Worm (Caenorhabditis elegans) whole organism, late embryonic: ENCODE results near the gene C09G9.1.

Experiments used
- ceh-48 ChIP-seq: sonication (generic microtip); optimal IDR thresholded peaks from 2 replicates; lab custom pipeline; 2016; ENCODE audit warnings: missing genetic modification characterization, inconsistent platforms, missing compliant biosample characterization
- ceh-9 ChIP-seq: sonication (generic microtip); optimal IDR thresholded peaks from 2 replicates; lab custom pipeline; 2016; ENCODE audit warnings: mild to moderate bottlenecking, missing genetic modification characterization, inconsistent platforms, missing compliant biosample characterization
- elt-2 ChIP-seq: sonication (generic microtip); optimal IDR thresholded peaks from 2 replicates; lab custom pipeline; 2016; ENCODE audit warnings: missing genetic modification reagents, missing genetic modification characterization, missing compliant biosample characterization
- ets-4 ChIP-seq: sonication (generic microtip); optimal IDR thresholded peaks from 2 replicates; lab custom pipeline; 2016; ENCODE audit warnings: missing genetic modification characterization, missing compliant biosample characterization
- fkh-6 ChIP-seq: sonication (generic microtip); optimal IDR thresholded peaks from 2 replicates; lab custom pipeline; 2016; ENCODE audit warnings: missing genetic modification characterization, missing compliant biosample characterization
- lin-11 ChIP-seq: fragments of 200-800 bp; sonication (Bioruptor generic); optimal IDR thresholded peaks from 2 replicates; lab custom pipeline; 2018; ENCODE audit warnings: mild to moderate bottlenecking, missing genetic modification characterization, missing compliant biosample characterization
- nhr-11 ChIP-seq: fragments of 150-350 bp; optimal IDR thresholded peaks from 2 replicates; lab custom pipeline; 2014; ENCODE audit warnings: missing biosample characterization, missing genetic modification characterization
- pax-1 ChIP-seq: fragments of 150-350 bp; optimal IDR thresholded peaks from 2 replicates; lab custom pipeline; 2014; ENCODE audit warnings: missing biosample characterization, missing genetic modification characterization
- pha-4 ChIP-seq: fragments of 150-350 bp; optimal IDR thresholded peaks from 2 replicates; lab custom pipeline; 2018; ENCODE audit warnings: missing biosample characterization, missing genetic modification reagents, missing genetic modification characterization
- pros-1 ChIP-seq: fragments of 150-350 bp; optimal IDR thresholded peaks from 2 replicates; lab custom pipeline; 2014; ENCODE audit warnings: missing biosample characterization, missing genetic modification reagents, missing genetic modification characterization
- rnt-1 ChIP-seq: sonication (generic microtip); optimal IDR thresholded peaks from 2 replicates; lab custom pipeline; 2016; ENCODE audit warnings: missing genetic modification characterization, missing compliant biosample characterization
- unc-55 ChIP-seq: sonication (generic microtip); optimal IDR thresholded peaks from 2 replicates; lab custom pipeline; 2017; ENCODE audit warnings: missing biosample characterization, missing genetic modification reagents, missing genetic modification characterization
- ztf-16 ChIP-seq: sonication (generic microtip); optimal IDR thresholded peaks from 2 replicates; lab custom pipeline; 2017; ENCODE audit warnings: missing genetic modification characterization, missing compliant biosample characterization

DNA sequence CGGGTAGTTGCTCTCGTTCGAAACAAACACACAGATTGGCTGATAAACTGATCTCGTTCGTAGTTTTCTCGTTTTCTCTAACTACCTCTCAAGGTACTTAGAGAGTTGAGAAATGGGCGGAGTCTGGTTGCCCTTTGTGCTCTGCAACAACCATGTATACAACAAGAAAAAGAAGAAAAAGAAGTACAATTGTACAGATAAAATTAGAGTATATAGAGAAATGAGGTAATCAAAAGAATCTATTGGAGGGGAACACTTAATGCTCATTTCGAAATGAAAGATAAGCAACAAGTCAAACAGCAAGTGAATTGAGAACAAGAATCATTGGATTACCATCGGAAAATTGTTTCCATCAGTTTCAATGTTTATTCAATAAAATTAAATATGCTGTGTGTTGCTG lies at the start of gene C09G9.1:
- no peak for TF ChIP-seq fkh-6 (tag; lab: Kevin White, UChicago)
- TF ChIP-seq pax-1 (tag; lab: Kevin White, UChicago): no peak
- TF ChIP-seq ceh-48: no peak
- no peak for TF ChIP-seq lin-11 (tag; lab: Kevin White, UChicago)
- no peak for TF ChIP-seq ceh-9
- TF ChIP-seq pha-4 (tag; lab: Kevin White, UChicago): no peak
- TF ChIP-seq ztf-16 (tag; lab: Kevin White, UChicago): no peak
- no peak for TF ChIP-seq nhr-11 (tag; lab: Kevin White, UChicago)
- no peak for TF ChIP-seq ets-4 (tag; lab: Kevin White, UChicago)
- TF ChIP-seq elt-2 (tag; lab: Kevin White, UChicago): no peak
- no peak for TF ChIP-seq unc-55 (GFP tag; lab: Kevin White, UChicago)
- TF ChIP-seq pros-1 (tag; lab: Kevin White, UChicago): no peak
- no peak for TF ChIP-seq rnt-1
